Fruit fly (Drosophila melanogaster) whole organism, prepupa: ENCODE measurements around the gene CG9386.

ENCODE experiments used
- CG10669 ChIP-seq: fragments of 200-800 bp; sonication (Bioruptor generic); optimal IDR thresholded peaks from 3 replicates; lab custom pipeline; 2018; ENCODE audit warnings: missing biosample characterization, mild to moderate bottlenecking, missing genetic modification characterization, moderate library complexity
- CG11294 ChIP-seq: fragments of 200-800 bp; sonication (Bioruptor generic); IDR thresholded peaks from 2 replicates; pipeline ENCODE4 v1.3.6; 2022; ENCODE audit warnings: missing biosample characterization, missing genetic modification characterization
- CG11762 ChIP-seq: fragments of 200-800 bp; sonication (Bioruptor generic); optimal IDR thresholded peaks from 3 replicates; lab custom pipeline; 2016; ENCODE audit warnings: missing biosample characterization, missing genetic modification characterization; ENCODE audit not compliant: insufficient read depth
- CG15336 ChIP-seq: fragments of 200-800 bp; sonication (Bioruptor generic); IDR thresholded peaks from 2 replicates; pipeline ENCODE4 v1.3.6; 2022; ENCODE audit warnings: missing biosample characterization, missing genetic modification characterization
- CG31627 ChIP-seq: fragments of 200-800 bp; sonication (Bioruptor generic); optimal IDR thresholded peaks from 3 replicates; lab custom pipeline; 2016; ENCODE audit warnings: missing biosample characterization, missing genetic modification characterization
- CG34406 ChIP-seq: fragments of 200-800 bp; sonication (Bioruptor generic); optimal IDR thresholded peaks from 3 replicates; lab custom pipeline; 2016; ENCODE audit warnings: missing biosample characterization, missing genetic modification characterization
- CG3919 ChIP-seq: fragments of 200-800 bp; sonication (Bioruptor generic); optimal IDR thresholded peaks from 3 replicates; lab custom pipeline; 2016; ENCODE audit warnings: missing biosample characterization, missing genetic modification characterization
- CG4318 ChIP-seq: fragments of 200-800 bp; sonication (Bioruptor generic); optimal IDR thresholded peaks from 3 replicates; lab custom pipeline; 2017; ENCODE audit warnings: missing biosample characterization, mild to moderate bottlenecking, missing genetic modification characterization
- CG6163 ChIP-seq: fragments of 200-800 bp; sonication (Bioruptor generic); IDR thresholded peaks from 3 replicates; pipeline ENCODE4 v1.3.6; 2022; ENCODE audit warnings: missing biosample characterization, missing genetic modification characterization
- CG6792 ChIP-seq: fragments of 200-800 bp; sonication (Bioruptor generic); optimal IDR thresholded peaks from 3 replicates; lab custom pipeline; 2016; ENCODE audit warnings: missing biosample characterization, missing genetic modification characterization
- CG6854 ChIP-seq: fragments of 200-800 bp; sonication (Bioruptor generic); optimal IDR thresholded peaks from 2 replicates; lab custom pipeline; 2017; ENCODE audit warnings: missing biosample characterization, mild to moderate bottlenecking, missing genetic modification characterization
- CG7368 ChIP-seq: fragments of 200-800 bp; sonication (Bioruptor generic); optimal IDR thresholded peaks from 3 replicates; lab custom pipeline; 2016; ENCODE audit warnings: missing biosample characterization, missing genetic modification characterization
- CG8119 ChIP-seq: fragments of 200-800 bp; sonication (Bioruptor generic); IDR thresholded peaks from 3 replicates; pipeline ENCODE4 v1.3.6; 2022; ENCODE audit warnings: missing biosample characterization, missing genetic modification characterization
- CG9139 ChIP-seq: fragments of 200-800 bp; sonication (Bioruptor generic); optimal IDR thresholded peaks from 3 replicates; lab custom pipeline; 2017; ENCODE audit warnings: missing biosample characterization, mild to moderate bottlenecking, missing genetic modification characterization
- Eip78C ChIP-seq: fragments of 200-800 bp; sonication (Bioruptor generic); peaks from one replicate; lab custom pipeline; 2016; ENCODE audit warnings: missing biosample characterization, missing genetic modification characterization
- Eip93F ChIP-seq: fragments of 200-800 bp; sonication (Bioruptor generic); optimal IDR thresholded peaks from 2 replicates; lab custom pipeline; 2016; ENCODE audit warnings: missing biosample characterization, mild to moderate bottlenecking, missing genetic modification characterization
- Ets21C ChIP-seq: fragments of 200-800 bp; sonication (Bioruptor generic); optimal IDR thresholded peaks from 3 replicates; lab custom pipeline; 2016; ENCODE audit warnings: missing biosample characterization, missing genetic modification characterization
- Gug ChIP-seq: fragments of 200-800 bp; sonication (Bioruptor generic); IDR thresholded peaks from 2 replicates; pipeline ENCODE4 v1.3.6; 2022; ENCODE audit warnings: missing biosample characterization, missing genetic modification characterization
- OdsH ChIP-seq: fragments of 200-800 bp; sonication (Bioruptor generic); optimal IDR thresholded peaks from 3 replicates; lab custom pipeline; 2016; ENCODE audit warnings: missing biosample characterization, missing genetic modification characterization
- Sox14 ChIP-seq: fragments of 200-800 bp; sonication (Bioruptor generic); optimal IDR thresholded peaks from 3 replicates; lab custom pipeline; 2016; ENCODE audit warnings: missing biosample characterization, missing genetic modification characterization
- Sox15 ChIP-seq: fragments of 200-800 bp; sonication (Bioruptor generic); optimal IDR thresholded peaks from 3 replicates; lab custom pipeline; 2016; ENCODE audit warnings: missing biosample characterization, missing genetic modification characterization
- achi ChIP-seq: fragments of 200-800 bp; sonication (Bioruptor generic); optimal IDR thresholded peaks from 3 replicates; lab custom pipeline; 2016; ENCODE audit warnings: missing biosample characterization, missing genetic modification characterization
- cyc ChIP-seq: fragments of 200-800 bp; sonication (Bioruptor generic); optimal IDR thresholded peaks from 3 replicates; lab custom pipeline; 2016; ENCODE audit warnings: missing biosample characterization, missing genetic modification characterization
- dac ChIP-seq: fragments of 200-800 bp; sonication (Bioruptor generic); optimal IDR thresholded peaks from 2 replicates; lab custom pipeline; 2017; ENCODE audit warnings: missing biosample characterization, mild to moderate bottlenecking, missing genetic modification characterization
- dsx ChIP-seq: fragments of 200-800 bp; optimal IDR thresholded peaks from 3 replicates; lab custom pipeline; 2019; ENCODE audit warnings: missing biosample characterization, mild to moderate bottlenecking, missing genetic modification characterization, moderate library complexity; ENCODE audit not compliant: poor library complexity, severe bottlenecking
- eg ChIP-seq: fragments of 200-800 bp; sonication (Bioruptor generic); IDR thresholded peaks from 3 replicates; pipeline ENCODE4 v1.3.6; 2022; ENCODE audit warnings: missing biosample characterization, missing genetic modification characterization
- esn ChIP-seq: fragments of 200-800 bp; sonication (Bioruptor generic); optimal IDR thresholded peaks from 2 replicates; lab custom pipeline; 2016; ENCODE audit warnings: missing biosample characterization, mild to moderate bottlenecking, missing genetic modification characterization, moderate library complexity
- fd59A ChIP-seq: fragments of 200-800 bp; sonication (Bioruptor generic); optimal IDR thresholded peaks from 2 replicates; lab custom pipeline; 2017; ENCODE audit warnings: missing biosample characterization, mild to moderate bottlenecking, missing genetic modification characterization, missing genetic modification reagents
- fd85E ChIP-seq: fragments of 200-800 bp; sonication (Bioruptor generic); optimal IDR thresholded peaks from 3 replicates; lab custom pipeline; 2016; ENCODE audit warnings: missing biosample characterization, missing genetic modification characterization
- fkh ChIP-seq: fragments of 200-800 bp; sonication (Bioruptor generic); optimal IDR thresholded peaks from 3 replicates; lab custom pipeline; 2017; ENCODE audit warnings: missing biosample characterization, mild to moderate bottlenecking, missing genetic modification characterization, moderate library complexity
- pdm3 ChIP-seq: fragments of 200-800 bp; sonication (Bioruptor generic); optimal IDR thresholded peaks from 3 replicates; lab custom pipeline; 2016; ENCODE audit warnings: missing biosample characterization, missing genetic modification characterization
- salr ChIP-seq, 2 experiments: fragments of 200-800 bp; sonication (Bioruptor generic); optimal IDR thresholded peaks; 3 replicates each; lab custom pipeline; 2016 to 2018; ENCODE audit warnings: missing biosample characterization in 2 of 2, missing genetic modification characterization in 2 of 2, mild to moderate bottlenecking in 1 of 2
- spab ChIP-seq: fragments of 200-800 bp; sonication (Bioruptor generic); optimal IDR thresholded peaks from 2 replicates; lab custom pipeline; 2017; ENCODE audit warnings: missing biosample characterization, mild to moderate bottlenecking, missing genetic modification characterization, missing genetic modification reagents
- svp ChIP-seq: fragments of 200-800 bp; sonication (Bioruptor generic); peaks from one replicate; lab custom pipeline; 2016; ENCODE audit warnings: missing biosample characterization, missing genetic modification characterization

CG9386 gene

DNA sequence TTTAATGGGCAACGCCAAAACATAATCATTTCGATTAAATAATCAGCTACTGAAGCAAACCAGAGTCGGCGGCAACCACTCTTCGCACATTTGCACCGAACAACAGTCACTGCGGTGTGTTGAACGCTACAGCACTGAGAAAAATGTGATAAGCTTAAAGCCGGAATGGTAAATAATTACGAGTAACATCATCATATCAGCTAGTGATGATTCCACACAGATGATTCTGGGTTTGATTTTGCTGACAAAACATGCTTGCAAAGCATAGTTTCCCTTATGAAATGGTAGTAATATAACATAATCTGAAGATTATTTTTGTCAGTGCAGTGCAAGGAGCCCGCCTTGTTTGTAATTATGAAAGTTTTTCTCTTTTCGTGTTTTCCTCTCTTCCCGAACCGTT is 42.9 kb upstream of the CG9386 start (continued):
- TF ChIP-seq CG6792 (GFP tag; lab: Kevin White, UChicago) (peak; percentile 81), Gug (GFP tag; lab: Robert Waterston, UW) (peak; percentile 78), achi (GFP tag; lab: Kevin White, UChicago) (peak; percentile 84), CG8119 (GFP tag; lab: Robert Waterston, UW) (peak; percentile 95), spab (GFP tag; lab: Kevin White, UChicago) (peak; percentile 64), esn (GFP tag; lab: Kevin White, UChicago) (peak; percentile 81), Sox15 (GFP tag; lab: Kevin White, UChicago) (peak; percentile 68), CG10669 (peak; percentile 59), CG6854 (GFP tag; lab: Kevin White, UChicago) (peak; percentile 39), Sox14 (peak; percentile 82), cyc (GFP tag; lab: Kevin White, UChicago) (peak; percentile 77), OdsH (peak; percentile 88), CG11294 (GFP tag; lab: Robert Waterston, UW) (peak; percentile 64; the same call in 1 of the 2 replicates), Eip93F (GFP tag; lab: Kevin White, UChicago) (no peak), dac (peak; percentile 93)

DNA sequence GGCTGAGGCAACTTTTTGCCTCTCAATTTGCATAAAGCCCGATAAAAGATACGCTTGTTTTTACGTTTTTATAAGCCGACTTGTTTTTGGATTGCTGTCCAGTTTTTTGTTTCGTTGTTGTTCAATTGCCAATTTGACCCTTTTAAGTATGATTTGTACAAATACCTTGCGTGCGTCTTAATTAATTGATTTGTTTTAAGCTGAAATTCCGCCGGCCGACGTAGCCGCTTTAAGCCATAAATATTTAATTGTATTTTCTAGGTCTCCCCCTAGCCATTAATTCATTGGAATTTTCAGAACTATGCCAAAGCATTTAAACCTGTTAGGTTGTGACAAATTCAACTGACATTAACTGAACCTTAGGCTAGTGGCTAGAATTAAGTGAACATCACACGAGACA is 41.4 kb upstream of the CG9386 start:
- TF ChIP-seq svp (GFP tag; lab: Kevin White, UChicago) (no peak), CG4318 (GFP tag; lab: Kevin White, UChicago) (no peak), CG9139 (GFP tag; lab: Kevin White, UChicago) (no peak), Eip78C (GFP tag; lab: Kevin White, UChicago) (peak; percentile 15), Eip93F (GFP tag; lab: Kevin White, UChicago) (no peak), Ets21C (GFP tag; lab: Kevin White, UChicago) (no peak)

DNA sequence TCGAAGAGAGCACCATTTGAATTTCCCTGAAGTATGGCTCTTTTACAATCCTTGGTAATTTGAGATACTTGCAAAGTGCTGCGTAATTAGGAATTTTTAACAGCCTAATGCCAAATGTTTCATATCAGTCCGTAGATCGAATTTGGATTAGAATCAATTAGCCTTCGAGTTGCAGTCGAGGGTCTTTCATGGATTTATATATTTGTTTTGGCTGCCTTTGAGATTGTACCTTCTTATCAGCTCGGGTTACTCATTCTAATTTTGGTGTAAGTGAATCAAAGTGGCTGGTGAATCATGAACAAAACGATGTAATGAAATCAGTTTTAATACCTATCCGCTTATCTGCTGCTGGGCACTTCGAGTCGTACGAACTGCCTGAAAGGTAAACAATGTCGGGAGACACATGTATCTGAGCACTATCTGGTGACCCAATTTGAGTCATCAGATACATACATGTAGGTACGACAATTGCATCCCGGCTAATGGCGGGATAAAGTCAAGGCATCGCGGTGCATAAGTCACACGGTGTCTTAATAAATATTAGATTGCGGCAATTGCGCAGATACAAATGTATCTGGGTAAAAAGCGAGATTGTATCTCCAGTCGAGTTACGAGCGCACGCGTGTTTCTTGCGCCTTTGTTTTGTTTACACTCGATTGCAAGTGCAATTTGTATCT is 40.6 kb upstream of the CG9386 start:
- TF ChIP-seq fd85E (GFP tag; lab: Kevin White, UChicago) (no peak), cyc (GFP tag; lab: Kevin White, UChicago) (no peak), fkh (GFP tag; lab: Kevin White, UChicago) (peak; percentile 47)
- TF ChIP-seq, all 60 proteins: peak for 1

DNA sequence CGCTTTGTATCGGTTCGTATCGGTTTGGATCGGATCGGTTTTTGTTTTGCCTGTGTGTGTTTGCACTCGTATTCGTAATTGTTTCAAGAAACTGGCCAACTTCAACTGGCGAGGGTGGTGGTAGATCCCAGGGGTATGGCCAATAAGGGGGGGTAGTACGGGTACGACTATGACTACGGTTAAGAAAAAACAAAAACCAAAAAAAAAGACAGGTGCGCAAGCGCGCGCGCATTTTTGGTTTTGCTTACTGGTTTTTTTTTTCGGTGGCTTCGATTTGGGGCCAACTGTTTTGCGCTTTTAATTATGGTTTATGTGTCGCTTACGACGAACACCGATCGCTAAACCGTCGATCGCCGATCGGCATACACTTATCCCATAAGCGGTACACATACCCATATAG is 39.6 kb upstream of the CG9386 start:
- TF ChIP-seq CG31627 (GFP tag; lab: Kevin White, UChicago) (no peak), CG9139 (GFP tag; lab: Kevin White, UChicago) (no peak), Ets21C (GFP tag; lab: Kevin White, UChicago) (no peak), fd85E (GFP tag; lab: Kevin White, UChicago) (no peak), CG6163 (GFP tag; lab: Robert Waterston, UW) (peak; percentile 47), svp (GFP tag; lab: Kevin White, UChicago) (no peak), CG7368 (no peak), CG3919 (GFP tag; lab: Kevin White, UChicago) (no peak), CG15336 (GFP tag; lab: Robert Waterston, UW) (peak; percentile 45), salr (GFP tag; optimal IDR thresholded peaks at IDR 0.05; lab: Kevin White, UChicago) (no peak), Eip78C (GFP tag; lab: Kevin White, UChicago) (no peak), pdm3 (GFP tag; lab: Kevin White, UChicago) (no peak), fd59A (no peak), dsx (GFP tag; lab: Kevin White, UChicago) (no peak), CG8119 (GFP tag; lab: Robert Waterston, UW) (peak; percentile 16; the same call in 2 of the 3 replicates), CG34406 (GFP tag; lab: Kevin White, UChicago) (no peak), eg (GFP tag; lab: Robert Waterston, UW) (peak; percentile 69), CG11762 (GFP tag; lab: Kevin White, UChicago) (no peak), Sox15 (GFP tag; lab: Kevin White, UChicago) (no peak)
- TF ChIP-seq, all 60 proteins: peak for 4
